Worm (Caenorhabditis elegans) whole organism, L4 larva: ENCODE measurements around the gene nlp-11.

ENCODE experiments used
- aly-2 ChIP-seq: sonication (generic microtip); optimal IDR thresholded peaks from 2 replicates; lab custom pipeline; 2018; ENCODE audit warnings: missing biosample characterization, missing genetic modification characterization
- dpl-1 ChIP-seq: fragments of 150-350 bp; optimal IDR thresholded peaks from 2 replicates; lab custom pipeline; 2014; ENCODE audit warnings: missing biosample characterization, missing genetic modification reagents, missing genetic modification characterization
- hlh-11 ChIP-seq: fragments of 200-800 bp; sonication (Bioruptor generic); optimal IDR thresholded peaks from 2 replicates; lab custom pipeline; 2018; ENCODE audit warnings: mild to moderate bottlenecking, missing genetic modification characterization, missing compliant biosample characterization
- jun-1 ChIP-seq: fragments of 150-350 bp; optimal IDR thresholded peaks from 2 replicates; lab custom pipeline; 2014; ENCODE audit warnings: missing biosample characterization, missing genetic modification reagents, missing genetic modification characterization
- lin-13 ChIP-seq: fragments of 150-350 bp; optimal IDR thresholded peaks from 2 replicates; lab custom pipeline; 2014; ENCODE audit warnings: missing biosample characterization, missing genetic modification reagents, missing genetic modification characterization
- saeg-2 ChIP-seq: fragments of 200-800 bp; sonication (Bioruptor generic); IDR thresholded peaks from 2 replicates; pipeline ENCODE4 v1.3.6; 2022; ENCODE audit warnings: missing genetic modification reagents, missing genetic modification characterization, missing compliant biosample characterization

ce11 chrII:9706207-9706606, 14.5 kb upstream of the nlp-11 start, which contains the start of gene Y53C12A.3:
- no peak for TF ChIP-seq lin-13
- TF ChIP-seq jun-1 = no peak
- no peak for TF ChIP-seq hlh-11 (tag; lab: Kevin White, UChicago)
- TF ChIP-seq saeg-2 = no peak
- peak; percentile 89 for TF ChIP-seq dpl-1
- no peak for TF ChIP-seq aly-2 (tag; lab: Kevin White, UChicago)
